Worm (Caenorhabditis elegans) whole organism, young adult: Measurements from ENCODE around the gene F26F4.5.

Experiments used
- B0019.2 ChIP-seq: fragments of 200-800 bp; sonication (Bioruptor generic); conservative IDR thresholded peaks from 2 replicates; pipeline ENCODE4 v1.3.6; 2022; ENCODE audit warnings: missing genetic modification reagents, missing genetic modification characterization, missing compliant biosample characterization
- F57C9.4 ChIP-seq: sonication (generic microtip); optimal IDR thresholded peaks from 2 replicates; lab custom pipeline; 2017; ENCODE audit warnings: mild to moderate bottlenecking, missing genetic modification characterization, missing compliant biosample characterization
- Y79H2A.3 ChIP-seq: fragments of 200-800 bp; sonication (Bioruptor generic); conservative IDR thresholded peaks from 2 replicates; pipeline ENCODE4 v1.3.6; 2022; ENCODE audit warnings: missing genetic modification reagents, missing genetic modification characterization, missing compliant biosample characterization
- athp-1 ChIP-seq: sonication (generic microtip); optimal IDR thresholded peaks from 2 replicates; lab custom pipeline; 2017; ENCODE audit warnings: mild to moderate bottlenecking, missing genetic modification characterization, missing compliant biosample characterization
- lsl-1 ChIP-seq: fragments of 200-800 bp; sonication (Bioruptor generic); optimal IDR thresholded peaks from 2 replicates; lab custom pipeline; 2018; ENCODE audit warnings: mild to moderate bottlenecking, missing genetic modification characterization, moderate library complexity, missing compliant biosample characterization
- unc-62 ChIP-seq: fragments of 150-350 bp; optimal IDR thresholded peaks from 2 replicates; lab custom pipeline; 2014; ENCODE audit warnings: missing biosample characterization, missing genetic modification reagents, missing genetic modification characterization

DNA sequence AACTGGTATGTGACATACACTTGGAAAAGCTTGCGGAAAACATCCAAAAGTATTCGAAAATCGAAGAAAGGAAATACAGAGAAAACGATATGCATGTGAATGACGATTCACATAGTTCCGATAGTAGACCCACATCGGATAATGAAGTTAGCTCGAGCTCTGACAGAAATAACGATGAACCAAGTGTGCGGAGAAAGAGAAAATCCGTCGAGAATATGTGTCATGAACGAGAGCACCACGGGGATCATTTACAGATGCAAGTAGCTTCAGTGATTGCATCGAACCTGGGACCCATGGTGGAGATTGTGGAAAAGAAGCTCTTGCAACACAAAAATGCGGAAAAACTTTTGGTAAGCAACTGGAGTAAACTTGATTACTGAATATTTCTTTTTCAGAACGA is 34.1 kb downstream of the F26F4.5 start:
- TF ChIP-seq Y79H2A.3 (GFP tag; lab: Robert Waterston, UW): no peak
- TF ChIP-seq F57C9.4 (tag; lab: Kevin White, UChicago): no peak
- no peak for TF ChIP-seq lsl-1
- TF ChIP-seq athp-1 (tag; lab: Kevin White, UChicago): no peak
- TF ChIP-seq B0019.2: no peak
- no peak for TF ChIP-seq unc-62
